Fruit fly (Drosophila melanogaster) whole organism, embryonic: ENCODE results near the gene sky.
A peak's percentile ranks its signal among the peaks of the same experiment; 100 is the strongest.

ENCODE experiments used
- Blimp-1 ChIP-seq: fragments of 200-800 bp; sonication (Bioruptor generic); optimal IDR thresholded peaks from 3 replicates; lab custom pipeline; 2018; ENCODE audit warnings: missing biosample characterization, missing genetic modification characterization, mild to moderate bottlenecking, moderate library complexity, missing genetic modification reagents
- CG10147 ChIP-seq: fragments of 200-800 bp; sonication (Bioruptor generic); optimal IDR thresholded peaks from 2 replicates; lab custom pipeline; 2019; ENCODE audit warnings: missing biosample characterization, mild to moderate bottlenecking, missing genetic modification characterization, moderate library complexity
- CG12769 ChIP-seq: fragments of 200-800 bp; sonication (Bioruptor generic); optimal IDR thresholded peaks from 2 replicates; lab custom pipeline; 2019; ENCODE audit warnings: missing biosample characterization, mild to moderate bottlenecking, missing genetic modification characterization, moderate library complexity
- CG13894 ChIP-seq: fragments of 200-800 bp; sonication (Bioruptor generic); optimal IDR thresholded peaks from 3 replicates; lab custom pipeline; 2018; ENCODE audit warnings: missing biosample characterization, mild to moderate bottlenecking, missing genetic modification characterization, moderate library complexity
- CG1603 ChIP-seq: fragments of 200-800 bp; sonication (Bioruptor generic); optimal IDR thresholded peaks from 2 replicates; lab custom pipeline; 2019; ENCODE audit warnings: missing biosample characterization, mild to moderate bottlenecking, missing genetic modification characterization, moderate library complexity
- CG1792 ChIP-seq: fragments of 200-800 bp; sonication (Bioruptor generic); optimal IDR thresholded peaks from 2 replicates; lab custom pipeline; 2016; ENCODE audit warnings: missing biosample characterization, missing genetic modification characterization
- CG2116 ChIP-seq: fragments of 200-800 bp; sonication (Bioruptor generic); optimal IDR thresholded peaks from 3 replicates; lab custom pipeline; 2018; ENCODE audit warnings: missing biosample characterization, mild to moderate bottlenecking, missing genetic modification characterization
- CG2199 ChIP-seq: fragments of 200-800 bp; sonication (Bioruptor generic); IDR thresholded peaks from 3 replicates; pipeline ENCODE4 v1.3.6; 2022; ENCODE audit warnings: missing biosample characterization, missing genetic modification characterization
- CG31224 ChIP-seq: fragments of 200-800 bp; sonication (Bioruptor generic); IDR thresholded peaks from 2 replicates; pipeline ENCODE4 v1.3.6; 2022; ENCODE audit warnings: missing biosample characterization, missing genetic modification characterization
- CG3163 ChIP-seq: fragments of 200-800 bp; sonication (Bioruptor generic); optimal IDR thresholded peaks from 3 replicates; lab custom pipeline; 2016; ENCODE audit warnings: missing biosample characterization, missing genetic modification characterization
- CG34224 ChIP-seq: fragments of 200-800 bp; sonication (Bioruptor generic); IDR thresholded peaks from 3 replicates; pipeline ENCODE4 v1.3.6; 2022; ENCODE audit warnings: missing biosample characterization, missing genetic modification characterization; ENCODE audit not compliant: partially characterized antibody
- CG3838 ChIP-seq: fragments of 200-800 bp; sonication (Bioruptor generic); optimal IDR thresholded peaks from 3 replicates; lab custom pipeline; 2016; ENCODE audit warnings: missing biosample characterization, missing genetic modification characterization
- CG4424 ChIP-seq: fragments of 200-800 bp; sonication (Bioruptor generic); optimal IDR thresholded peaks from 3 replicates; lab custom pipeline; 2016; ENCODE audit warnings: missing biosample characterization, missing genetic modification characterization
- CG4707 ChIP-seq: fragments of 200-800 bp; sonication (Bioruptor generic); optimal IDR thresholded peaks from 2 replicates; lab custom pipeline; 2018; ENCODE audit warnings: missing biosample characterization, mild to moderate bottlenecking, missing genetic modification characterization, moderate library complexity
- CG4854 ChIP-seq: fragments of 200-800 bp; sonication (Bioruptor generic); optimal IDR thresholded peaks from 2 replicates; lab custom pipeline; 2016; ENCODE audit warnings: missing biosample characterization, missing genetic modification characterization, inconsistent platforms
- CG7928 ChIP-seq: fragments of 200-800 bp; sonication (Bioruptor generic); optimal IDR thresholded peaks from 2 replicates; lab custom pipeline; 2017; ENCODE audit warnings: missing biosample characterization, mild to moderate bottlenecking, missing genetic modification characterization
- CG7963 ChIP-seq: fragments of 200-800 bp; sonication (Bioruptor generic); IDR thresholded peaks from 3 replicates; pipeline ENCODE4 v1.3.6; 2022; ENCODE audit warnings: missing biosample characterization, missing genetic modification characterization; ENCODE audit not compliant: partially characterized antibody
- CG8944 ChIP-seq: fragments of 200-800 bp; sonication (Bioruptor generic); optimal IDR thresholded peaks from 3 replicates; lab custom pipeline; 2016; ENCODE audit warnings: missing biosample characterization, missing genetic modification characterization
- CG9437 ChIP-seq: fragments of 200-800 bp; sonication (Bioruptor generic); optimal IDR thresholded peaks from 2 replicates; lab custom pipeline; 2018; ENCODE audit warnings: missing biosample characterization, mild to moderate bottlenecking, missing genetic modification characterization
- CTCF ChIP-seq: fragments of 200-800 bp; sonication (Bioruptor generic); optimal IDR thresholded peaks from 2 replicates; lab custom pipeline; 2017; ENCODE audit warnings: missing biosample characterization, mild to moderate bottlenecking, missing genetic modification characterization, moderate library complexity
- Dbx ChIP-seq: fragments of 200-800 bp; sonication (Bioruptor generic); IDR thresholded peaks from 3 replicates; pipeline ENCODE4 v1.3.6; 2022; ENCODE audit warnings: missing biosample characterization, missing genetic modification characterization
- Dp ChIP-seq: fragments of 200-800 bp; sonication (Bioruptor generic); optimal IDR thresholded peaks from 2 replicates; lab custom pipeline; 2018; ENCODE audit warnings: missing biosample characterization, mild to moderate bottlenecking, missing genetic modification characterization, moderate library complexity
- Ets65A ChIP-seq: fragments of 200-800 bp; sonication (Bioruptor generic); peaks from one replicate; lab custom pipeline; 2016; ENCODE audit warnings: missing biosample characterization, missing genetic modification characterization
- HmgZ ChIP-seq: fragments of 200-800 bp; sonication (Bioruptor generic); optimal IDR thresholded peaks from 2 replicates; lab custom pipeline; 2018; ENCODE audit warnings: missing biosample characterization, mild to moderate bottlenecking, missing genetic modification characterization
- Kr ChIP-seq: fragments of 200-800 bp; sonication (Bioruptor generic); optimal IDR thresholded peaks from 2 replicates; lab custom pipeline; 2017; ENCODE audit warnings: missing biosample characterization, mild to moderate bottlenecking, missing genetic modification characterization
- Lpt ChIP-seq: fragments of >200 bp; optimal IDR thresholded peaks from 2 replicates; lab custom pipeline; 2018; ENCODE audit warnings: missing biosample characterization, missing genetic modification characterization
- Max ChIP-seq: fragments of 200-800 bp; sonication (Bioruptor generic); optimal IDR thresholded peaks from 2 replicates; lab custom pipeline; 2016; ENCODE audit warnings: missing biosample characterization, mild to moderate bottlenecking, missing genetic modification characterization
- Med ChIP-seq: fragments of 200-800 bp; sonication (Bioruptor generic); peaks from one replicate; lab custom pipeline; 2016; ENCODE audit warnings: missing biosample characterization, missing genetic modification characterization, mild to moderate bottlenecking, inconsistent platforms, moderate library complexity
- NC2α ChIP-seq: fragments of 200-800 bp; sonication (Bioruptor generic); optimal IDR thresholded peaks from 2 replicates; lab custom pipeline; 2016; ENCODE audit warnings: missing biosample characterization, missing genetic modification characterization
- NFAT ChIP-seq: fragments of 200-800 bp; sonication (Bioruptor generic); IDR thresholded peaks from 2 replicates; pipeline ENCODE4 v1.3.6; 2022; ENCODE audit warnings: missing biosample characterization, missing genetic modification characterization
- Trl ChIP-seq, 3 experiments: fragments of >200 bp in 2 of 3; fragments of 200-800 bp in 1 of 3; sonication (Bioruptor generic) in 1 of 3; optimal IDR thresholded peaks; 2 replicates in 1 of 3; 3 replicates in 2 of 3; lab custom pipeline; 2016 to 2017; ENCODE audit warnings: missing biosample characterization in 1 of 3, missing genetic modification characterization in 1 of 3
- abd-A ChIP-seq: fragments of 200-800 bp; sonication (Bioruptor generic); optimal IDR thresholded peaks from 3 replicates; lab custom pipeline; 2019; ENCODE audit warnings: missing biosample characterization, mild to moderate bottlenecking, missing genetic modification characterization, moderate library complexity
- bab2 ChIP-seq: fragments of 200-800 bp; sonication (Bioruptor generic); optimal IDR thresholded peaks from 2 replicates; lab custom pipeline; 2016; ENCODE audit warnings: missing biosample characterization, missing genetic modification characterization
- bcd ChIP-seq: fragments of 200-800 bp; sonication (Bioruptor generic); optimal IDR thresholded peaks from 2 replicates; lab custom pipeline; 2017; ENCODE audit warnings: missing biosample characterization, mild to moderate bottlenecking, missing genetic modification characterization
- cas ChIP-seq: fragments of 200-800 bp; sonication (Bioruptor generic); IDR thresholded peaks from 2 replicates; pipeline ENCODE4 v1.3.6; 2022; ENCODE audit warnings: missing biosample characterization, missing genetic modification characterization
- fd96Cb ChIP-seq: fragments of 200-800 bp; sonication (Bioruptor generic); optimal IDR thresholded peaks from 2 replicates; lab custom pipeline; 2018; ENCODE audit warnings: missing biosample characterization, mild to moderate bottlenecking, missing genetic modification characterization, moderate library complexity
- grau ChIP-seq: fragments of 200-800 bp; optimal IDR thresholded peaks from 3 replicates; lab custom pipeline; 2019; ENCODE audit warnings: missing biosample characterization, mild to moderate bottlenecking, missing genetic modification characterization, moderate library complexity
- gsb-n ChIP-seq: fragments of 200-800 bp; sonication (Bioruptor generic); optimal IDR thresholded peaks from 3 replicates; lab custom pipeline; 2018; ENCODE audit warnings: missing biosample characterization, mild to moderate bottlenecking, missing genetic modification characterization
- klu ChIP-seq: fragments of 200-800 bp; sonication (Bioruptor generic); IDR thresholded peaks from 2 replicates; pipeline ENCODE4 v1.3.6; 2022; ENCODE audit warnings: missing biosample characterization, missing genetic modification characterization
- lab ChIP-seq: fragments of 200-800 bp; sonication (Bioruptor generic); optimal IDR thresholded peaks from 3 replicates; lab custom pipeline; 2017; ENCODE audit warnings: missing biosample characterization, missing genetic modification characterization, mild to moderate bottlenecking, moderate library complexity, missing genetic modification reagents
- nerfin-2 ChIP-seq: fragments of 200-800 bp; sonication (Bioruptor generic); IDR thresholded peaks from 2 replicates; pipeline ENCODE4 v1.3.6; 2022; ENCODE audit warnings: missing biosample characterization, missing genetic modification characterization; ENCODE audit not compliant: partially characterized antibody
- oc ChIP-seq: fragments of 200-800 bp; sonication (Bioruptor generic); optimal IDR thresholded peaks from 2 replicates; lab custom pipeline; 2018; ENCODE audit warnings: missing biosample characterization, mild to moderate bottlenecking, missing genetic modification characterization, moderate library complexity
- phol ChIP-seq: fragments of 200-800 bp; sonication (Bioruptor generic); optimal IDR thresholded peaks from 3 replicates; lab custom pipeline; 2018; ENCODE audit warnings: missing biosample characterization, mild to moderate bottlenecking, missing genetic modification characterization, moderate library complexity
- sd ChIP-seq: fragments of 200-800 bp; sonication (Bioruptor generic); optimal IDR thresholded peaks from 3 replicates; lab custom pipeline; 2018; ENCODE audit warnings: missing biosample characterization, mild to moderate bottlenecking, missing genetic modification characterization, moderate library complexity
- slou ChIP-seq: fragments of 200-800 bp; sonication (Bioruptor generic); optimal IDR thresholded peaks from 3 replicates; lab custom pipeline; 2016; ENCODE audit warnings: missing biosample characterization, missing genetic modification characterization
- z ChIP-seq: fragments of 200-800 bp; sonication (Bioruptor generic); IDR thresholded peaks from 3 replicates; pipeline ENCODE4 v1.3.6; 2022; ENCODE audit warnings: missing biosample characterization, missing genetic modification characterization

The sky gene

dm6 chr2L:20868921-20869320, 49.8 kb downstream of the sky start:
- TF ChIP-seq CG3163 (GFP tag; lab: Kevin White, UChicago), result no peak
- TF ChIP-seq oc (tag; lab: Kevin White, UChicago), result no peak
- TF ChIP-seq Kr (GFP tag; lab: Kevin White, UChicago), result no peak
- TF ChIP-seq CG9437 (GFP tag; lab: Kevin White, UChicago), result peak; percentile 2
- TF ChIP-seq CG2199 (GFP tag; lab: Robert Waterston, UW), result peak; percentile 93
- TF ChIP-seq CG1792, result no peak
- TF ChIP-seq HmgZ (tag; lab: Kevin White, UChicago), result peak; percentile 9
- peak; percentile 26 for TF ChIP-seq CTCF (GFP tag; lab: Kevin White, UChicago)
- TF ChIP-seq slou, result no peak
- no peak for TF ChIP-seq CG4707
- no peak for TF ChIP-seq Dp (GFP tag; lab: Kevin White, UChicago)
- TF ChIP-seq Max (GFP tag; lab: Kevin White, UChicago), result no peak
- TF ChIP-seq Med (GFP tag; lab: Kevin White, UChicago), result peak; percentile 31
- TF ChIP-seq cas (GFP tag; lab: Robert Waterston, UW), result no peak

dm6 chr2L:20867381-20867780, 51.4 kb downstream of the sky start, which contains the start of gene CG31675:
Gene CG31675, plus strand, starts transcription at chr2L:20867755.
- TF ChIP-seq abd-A (tag; lab: Kevin White, UChicago) (peak; percentile 72), z (GFP tag; lab: Robert Waterston, UW) (0 out of 3 replicates have a peak, but pooled peaks have one; percentile 42), CG3838 (GFP tag; lab: Kevin White, UChicago) (no peak), CG12769 (tag; lab: Kevin White, UChicago) (peak; percentile 88), CG31224 (GFP tag; lab: Robert Waterston, UW) (0 out of 2 replicates have a peak, but pooled peaks have one; percentile 6), CG34224 (GFP tag; lab: Robert Waterston, UW) (0 out of 3 replicates have a peak, but pooled peaks have one; percentile 11), CG10147 (GFP tag; lab: Kevin White, UChicago) (peak; percentile 16), Med (GFP tag; lab: Kevin White, UChicago) (peak; percentile 39), Ets65A (GFP tag; lab: Kevin White, UChicago) (peak; percentile 73), Blimp-1 (GFP tag; lab: Kevin White, UChicago) (no peak), CG13894 (tag; lab: Kevin White, UChicago) (peak; percentile 38), sd (tag; lab: Kevin White, UChicago) (peak; percentile 57), NFAT (GFP tag; lab: Robert Waterston, UW) (no peak), CG7963 (GFP tag; lab: Robert Waterston, UW) (0 out of 3 replicates have a peak, but pooled peaks have one; percentile 20), Trl (optimal IDR thresholded peaks at IDR 0.05; lab: Kevin White, UChicago) (peak; percentile 8 to 41), Trl (GFP tag; optimal IDR thresholded peaks at IDR 0.05; lab: Kevin White, UChicago) (no peak)
- TF ChIP-seq, all 482 proteins: peak for 12

dm6 chr2L:20864764-20865265, 53.9 kb downstream of the sky start, which contains the start of gene CG9338:
Gene CG9338, plus strand, starts transcription at chr2L:20865215.
- TF ChIP-seq lab (GFP tag; lab: Kevin White, UChicago) (peak; percentile 96), phol (tag; lab: Kevin White, UChicago) (peak; percentile 94), klu (GFP tag; lab: Robert Waterston, UW) (no peak; the same call in 1 of the 2 replicates), CG4854 (GFP tag; lab: Kevin White, UChicago) (peak; percentile 71), bab2 (peak; percentile 76), sd (tag; lab: Kevin White, UChicago) (peak; percentile 88), gsb-n (tag; lab: Kevin White, UChicago) (peak; percentile 43), oc (tag; lab: Kevin White, UChicago) (no peak), grau (peak; percentile 84), nerfin-2 (peak; percentile 19; the same call in 1 of the 2 replicates), Lpt (no peak), CG7928 (GFP tag; lab: Kevin White, UChicago) (peak; percentile 70), CG4424 (GFP tag; lab: Kevin White, UChicago) (peak; percentile 95), CG2116 (peak; percentile 37), NC2α (peak; percentile 41), fd96Cb (peak; percentile 88), CG12769 (tag; lab: Kevin White, UChicago) (peak; percentile 76), Dbx (GFP tag; lab: Robert Waterston, UW) (peak; percentile 77), bcd (GFP tag; lab: Kevin White, UChicago) (peak; percentile 91), CG1603 (peak; percentile 75), Blimp-1 (GFP tag; lab: Kevin White, UChicago) (peak; percentile 93), CG8944 (GFP tag; lab: Kevin White, UChicago) (peak; percentile 75)
